Worm (Caenorhabditis elegans) whole organism, L4 larva: ENCODE measurements around the gene C16C10.2.
A peak's percentile ranks its signal among the peaks of the same experiment; 100 is the strongest.

Source experiments
- ceh-82 ChIP-seq: sonication (generic microtip); optimal IDR thresholded peaks from 2 replicates; lab custom pipeline; 2017; ENCODE audit warnings: missing biosample characterization, missing genetic modification characterization
- ces-1 ChIP-seq: fragments of 150-350 bp; sonication (generic microtip); optimal IDR thresholded peaks from 4 replicates; lab custom pipeline; 2014; ENCODE audit warnings: missing biosample characterization, missing genetic modification reagents, missing genetic modification characterization
- dmd-6 ChIP-seq: fragments of 200-800 bp; sonication (Bioruptor generic); IDR thresholded peaks from 2 replicates; pipeline ENCODE4 v1.3.6; 2022; ENCODE audit warnings: missing genetic modification reagents, missing genetic modification characterization, missing compliant biosample characterization
- dpl-1 ChIP-seq: fragments of 150-350 bp; optimal IDR thresholded peaks from 2 replicates; lab custom pipeline; 2014; ENCODE audit warnings: missing biosample characterization, missing genetic modification reagents, missing genetic modification characterization
- hlh-30 ChIP-seq: sonication (generic microtip); optimal IDR thresholded peaks from 2 replicates; lab custom pipeline; 2017; ENCODE audit warnings: antibody characterized with exemption, mild to moderate bottlenecking, missing genetic modification characterization, missing compliant biosample characterization; ENCODE audit not compliant: insufficient read depth
- hmg-1.1 ChIP-seq: fragments of 200-800 bp; sonication (Bioruptor generic); IDR thresholded peaks from 2 replicates; pipeline ENCODE4 v1.3.6; 2022; ENCODE audit warnings: missing genetic modification reagents, missing genetic modification characterization, missing compliant biosample characterization
- lin-13 ChIP-seq: fragments of 150-350 bp; optimal IDR thresholded peaks from 2 replicates; lab custom pipeline; 2014; ENCODE audit warnings: missing biosample characterization, missing genetic modification reagents, missing genetic modification characterization
- lsy-2 ChIP-seq, 2 experiments: fragments of 150-350 bp in 1 of 2; sonication (generic microtip) in 1 of 2; optimal IDR thresholded peaks; 2 replicates each; lab custom pipeline; 2014 to 2017; ENCODE audit warnings: missing biosample characterization in 2 of 2, missing genetic modification characterization in 2 of 2
- nhr-77 ChIP-seq: fragments of 150-350 bp; optimal IDR thresholded peaks from 2 replicates; lab custom pipeline; 2014; ENCODE audit warnings: missing biosample characterization, missing genetic modification characterization
- pha-4 ChIP-seq, 2 experiments: fragments of 150-350 bp in 1 of 2; fragments of 200-800 bp in 1 of 2; sonication (Bioruptor generic) in 1 of 2; IDR thresholded peaks in 1 of 2; optimal IDR thresholded peaks in 1 of 2; 2 replicates each; pipeline versions ENCODE4 v1.3.6 to Lab custom; 2014 to 2022; ENCODE audit warnings: missing genetic modification characterization in 2 of 2, missing genetic modification reagents in 2 of 2, missing biosample characterization in 1 of 2, missing compliant biosample characterization in 1 of 2
- saeg-2 ChIP-seq: fragments of 200-800 bp; sonication (Bioruptor generic); IDR thresholded peaks from 2 replicates; pipeline ENCODE4 v1.3.6; 2022; ENCODE audit warnings: missing genetic modification reagents, missing genetic modification characterization, missing compliant biosample characterization
- set-16 ChIP-seq: fragments of 200-800 bp; sonication (Bioruptor generic); IDR thresholded peaks from 2 replicates; pipeline ENCODE4 v1.3.6; 2022; ENCODE audit warnings: missing genetic modification reagents, missing genetic modification characterization, missing compliant biosample characterization
- unc-62 ChIP-seq, 3 experiments: fragments of 150-350 bp in 1 of 3; sonication (generic microtip); optimal IDR thresholded peaks in 2 of 3; peaks in 1 of 3; 1 replicate in 1 of 3; 2 replicates in 2 of 3; lab custom pipeline; 2014 to 2017; ENCODE audit warnings: missing biosample characterization in 3 of 3, missing genetic modification characterization in 3 of 3, missing genetic modification reagents in 3 of 3, missing genotype in 1 of 3

Gene C16C10.2

ce11 chrIII:4150919-4151318, 27.5 kb downstream of the C16C10.2 start (continued):
- TF ChIP-seq lin-13 (GFP tag; lab: Kevin White, UChicago) (peak; percentile 4), hlh-30 (tag; lab: Kevin White, UChicago) (peak; percentile 85), dpl-1 (peak; percentile 97), pha-4 (GFP tag; IDR thresholded peaks at IDR 0.05; lab: Robert Waterston, UW) (no peak; the same call in 1 of the 2 replicates), pha-4 (tag; optimal IDR thresholded peaks at IDR 0.05; lab: Kevin White, UChicago) (peak; percentile 48), dmd-6 (peak; percentile 49), nhr-77 (peak; percentile 47)

ce11 chrIII:4143170-4143569, 35.3 kb downstream of the C16C10.2 start:
- TF ChIP-seq lsy-2 (tag; optimal IDR thresholded peaks at IDR 0.05; lab: Kevin White, UChicago) (no peak), unc-62 (GFP tag; optimal IDR thresholded peaks at IDR 0.05 in 1 of 2; lab: Kevin White, UChicago) (no peak), unc-62 (tag; optimal IDR thresholded peaks at IDR 0.05; lab: Kevin White, UChicago) (no peak), pha-4 (GFP tag; IDR thresholded peaks at IDR 0.05; lab: Robert Waterston, UW) (no peak), pha-4 (tag; optimal IDR thresholded peaks at IDR 0.05; lab: Kevin White, UChicago) (no peak)

- TF ChIP-seq ces-1 (GFP tag; lab: Kevin White, UChicago) (no peak), unc-62 (GFP tag; optimal IDR thresholded peaks at IDR 0.05 in 1 of 2; lab: Kevin White, UChicago) (peak in 1 of 2 experiments; percentile 66), unc-62 (tag; optimal IDR thresholded peaks at IDR 0.05; lab: Kevin White, UChicago) (no peak), ceh-82 (no peak), saeg-2 (GFP tag; lab: Robert Waterston, UW) (no peak)
Measured at ce11 chrIII:4137180-4137579, 41.3 kb downstream of the C16C10.2 start.

- no peak for TF ChIP-seq hmg-1.1 (GFP tag; lab: Robert Waterston, UW)
- TF ChIP-seq set-16 (GFP tag; lab: Robert Waterston, UW): peak; percentile 93
Measured at ce11 chrIII:4134059-4134458, 44.4 kb downstream of the C16C10.2 start.

ce11 chrIII:4131814-4132555, 46.5 kb downstream of the C16C10.2 start:
- TF ChIP-seq ces-1 (GFP tag; lab: Kevin White, UChicago): peak; percentile 67
- TF ChIP-seq dpl-1: no peak
- TF ChIP-seq, all 104 proteins: peak for 1
